Worm (Caenorhabditis elegans) whole organism, L4/young adult: ENCODE results near the gene B0454.5.

Experiments
- W03F9.2 ChIP-seq: fragments of 150-350 bp; optimal IDR thresholded peaks from 2 replicates; lab custom pipeline; 2014; ENCODE audit warnings: missing biosample characterization, missing genetic modification characterization
- dao-5 ChIP-seq: sonication (generic microtip); optimal IDR thresholded peaks from 2 replicates; lab custom pipeline; 2016; ENCODE audit warnings: missing genotype, missing genetic modification characterization, moderate library complexity, missing compliant biosample characterization
- him-1 ChIP-seq: sonication (generic microtip); optimal IDR thresholded peaks from 2 replicates; lab custom pipeline; 2016; ENCODE audit warnings: missing genotype, missing genetic modification reagents, missing genetic modification characterization, missing compliant biosample characterization

B0454.5 gene

ce11 chrII:3045422-3045821 lies 6.8 kb downstream of the B0454.5 start:
- TF ChIP-seq W03F9.2 (tag; lab: Kevin White, UChicago) (no peak), him-1 (tag; lab: Kevin White, UChicago) (no peak), dao-5 (no peak)

DNA sequence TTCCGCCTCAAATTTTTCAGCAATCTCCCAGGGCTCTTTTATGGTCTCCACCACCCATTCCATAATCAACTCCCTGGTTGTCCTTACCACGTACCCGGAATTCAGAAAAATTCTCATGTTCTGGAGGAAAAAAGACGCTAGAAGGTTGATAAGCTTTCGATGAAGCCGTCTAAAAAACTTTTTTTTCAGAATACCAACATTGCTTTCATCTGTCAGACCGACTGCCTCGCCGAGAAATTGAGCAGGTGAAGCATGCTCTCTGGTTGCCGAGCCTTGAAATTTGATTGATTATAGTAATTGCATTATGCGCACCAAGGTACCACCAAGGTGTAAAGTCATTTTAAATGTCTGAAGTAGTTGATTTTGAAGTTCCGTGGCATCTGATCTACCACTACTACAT lies 7.2 kb downstream of the B0454.5 start, which contains the start of gene sri-30:
Gene sri-30, plus strand, starts transcription at position 301 of the 400 bp plus-strand sequence.
- TF ChIP-seq dao-5 (no peak), W03F9.2 (tag; lab: Kevin White, UChicago) (no peak), him-1 (tag; lab: Kevin White, UChicago) (no peak)

DNA sequence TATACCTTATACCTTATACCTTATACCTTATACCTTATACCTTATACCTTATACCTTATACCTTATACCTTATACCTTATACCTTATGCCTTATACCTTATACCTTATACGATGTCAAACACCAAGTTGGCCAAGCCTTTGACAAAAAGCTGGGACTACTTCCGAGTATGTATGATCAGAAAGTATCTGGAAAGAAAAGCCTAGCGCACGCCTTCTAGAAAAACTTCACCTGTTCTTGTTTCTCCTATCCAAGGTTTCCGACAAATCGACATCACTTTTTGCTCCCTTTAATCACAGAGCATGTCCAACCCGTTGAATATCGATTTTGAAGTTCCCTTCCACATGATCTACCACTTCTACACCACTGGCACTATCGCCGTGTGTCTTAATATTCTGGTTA lies 9.7 kb downstream of the B0454.5 start, which contains the start of gene sri-28:
Gene sri-28, plus strand, starts transcription at position 301 of the 400 bp plus-strand sequence.
- TF ChIP-seq W03F9.2 (tag; lab: Kevin White, UChicago) = no peak
- no peak for TF ChIP-seq him-1 (tag; lab: Kevin White, UChicago)
- TF ChIP-seq dao-5 = no peak

- TF ChIP-seq dao-5 (no peak), W03F9.2 (tag; lab: Kevin White, UChicago) (no peak), him-1 (tag; lab: Kevin White, UChicago) (no peak)
Measured at ce11 chrII:3048989-3049388, 10.3 kb downstream of the B0454.5 start.

- no peak for TF ChIP-seq dao-5
Measured at ce11 chrII:3050703-3051102, 12.0 kb downstream of the B0454.5 start, which contains the start of gene sri-31. sri-31 (plus strand) TSS chrII:3051003.

ce11 chrII:3051332-3051731 lies 12.7 kb downstream of the B0454.5 start:
- TF ChIP-seq W03F9.2 (tag; lab: Kevin White, UChicago) = no peak
- no peak for TF ChIP-seq him-1 (tag; lab: Kevin White, UChicago)
- no peak for TF ChIP-seq dao-5

DNA sequence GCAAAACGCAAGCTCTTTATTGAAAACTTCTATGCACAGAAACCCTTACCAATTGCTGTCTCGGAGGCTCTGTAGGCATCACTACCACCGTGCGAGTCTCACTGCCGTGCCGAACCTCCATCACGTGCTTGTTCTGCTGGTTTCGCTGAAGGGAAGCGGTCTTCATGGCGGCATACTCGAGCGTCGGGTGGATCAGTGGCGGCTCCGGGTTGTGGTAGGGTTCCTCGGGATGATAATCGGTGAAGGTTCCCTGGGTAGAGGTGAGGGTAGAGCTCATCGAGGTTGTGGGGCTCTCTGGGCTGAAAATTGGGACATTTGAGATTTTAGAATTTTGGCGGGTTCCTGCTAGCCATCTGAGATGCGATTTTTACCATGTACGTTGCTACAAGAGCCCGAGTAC lies 14.2 kb downstream of the B0454.5 start:
- TF ChIP-seq dao-5 (no peak), him-1 (tag; lab: Kevin White, UChicago) (no peak), W03F9.2 (tag; lab: Kevin White, UChicago) (no peak)

DNA sequence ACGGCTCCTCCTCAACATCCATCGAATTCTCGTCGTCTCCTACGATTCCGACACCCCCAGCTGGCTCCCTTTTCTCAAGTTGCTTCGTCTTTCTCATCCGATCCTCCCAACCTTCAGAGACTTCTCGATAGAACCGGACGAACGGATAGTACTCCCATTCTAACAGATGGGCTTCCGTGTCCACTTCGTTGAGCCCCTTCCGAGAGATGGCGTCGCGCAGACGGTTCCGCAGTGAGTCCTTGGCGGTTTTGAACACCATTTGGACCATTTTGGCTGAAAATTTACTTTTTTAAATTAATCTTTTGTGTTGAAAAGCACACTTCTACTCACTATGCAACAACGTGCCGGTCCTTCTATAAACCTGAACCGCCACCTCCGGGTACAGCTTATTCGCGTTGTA lies 15.0 kb downstream of the B0454.5 start:
- no peak for TF ChIP-seq dao-5
- no peak for TF ChIP-seq him-1 (tag; lab: Kevin White, UChicago)

- no peak for TF ChIP-seq W03F9.2 (tag; lab: Kevin White, UChicago)
- no peak for TF ChIP-seq him-1 (tag; lab: Kevin White, UChicago)
- TF ChIP-seq dao-5 = no peak
Measured at ce11 chrII:3054221-3054620, 15.6 kb downstream of the B0454.5 start, which contains the start of gene lido-13. lido-13 (minus strand) TSS chrII:3054321.

- TF ChIP-seq him-1 (tag; lab: Kevin White, UChicago) (no peak), W03F9.2 (tag; lab: Kevin White, UChicago) (no peak), dao-5 (no peak)
Measured at ce11 chrII:3054622-3055021, 16.0 kb downstream of the B0454.5 start.

ce11 chrII:3055531-3055930 lies 16.9 kb downstream of the B0454.5 start:
- TF ChIP-seq dao-5 (no peak), W03F9.2 (tag; lab: Kevin White, UChicago) (no peak), him-1 (tag; lab: Kevin White, UChicago) (no peak)

ce11 chrII:3056266-3056872 lies 17.7 kb downstream of the B0454.5 start, which contains the start of gene lin-8:
lin-8 (plus strand) TSS chrII:3056822.
- TF ChIP-seq W03F9.2 (tag; lab: Kevin White, UChicago) = no peak
- no peak for TF ChIP-seq him-1 (tag; lab: Kevin White, UChicago)
- no peak for TF ChIP-seq dao-5

DNA sequence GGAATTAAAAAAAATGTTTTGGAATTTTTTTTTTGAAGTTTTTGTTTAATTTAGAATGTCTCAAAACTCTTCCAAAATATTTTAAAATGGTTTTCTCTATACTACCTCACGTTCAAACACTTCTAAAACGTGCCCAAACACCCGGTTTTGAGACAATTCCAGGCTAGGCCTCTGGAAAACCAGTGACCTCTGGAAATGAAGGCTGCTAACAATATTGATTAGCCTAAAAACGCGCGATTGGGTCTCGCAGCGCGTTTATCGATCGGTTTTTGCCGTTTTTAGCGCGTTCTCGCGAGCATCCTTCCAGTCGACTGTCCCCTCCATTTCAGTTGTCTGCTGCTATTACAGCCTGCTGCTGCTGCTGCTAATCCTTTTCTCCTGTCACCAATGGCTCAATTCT lies 22.1 kb downstream of the B0454.5 start, which contains the start of gene Y25C1A.6:
Gene Y25C1A.6, plus strand, starts transcription at position 301 of the 400 bp plus-strand sequence.
- TF ChIP-seq W03F9.2 (tag; lab: Kevin White, UChicago) (no peak), dao-5 (no peak), him-1 (tag; lab: Kevin White, UChicago) (no peak)

DNA sequence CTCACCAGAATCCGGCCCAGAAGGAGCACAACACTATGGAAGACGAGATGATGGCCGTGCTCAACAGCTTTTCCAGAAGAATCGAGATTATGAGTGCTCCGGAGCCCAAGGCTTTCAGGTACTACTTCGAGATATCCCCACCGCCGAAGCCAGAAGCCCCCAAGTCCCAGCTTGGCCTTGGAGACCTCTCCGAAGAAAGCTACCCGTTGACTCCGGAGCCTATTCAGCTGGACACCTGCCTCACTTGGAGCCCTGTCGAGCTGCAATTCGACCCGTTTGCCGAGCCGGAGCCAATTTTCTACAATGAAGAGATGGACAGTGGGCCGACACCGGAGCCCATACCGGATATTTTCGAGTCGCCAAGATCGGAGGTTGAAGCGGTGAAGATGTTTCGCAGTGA lies 22.9 kb downstream of the B0454.5 start:
- TF ChIP-seq him-1 (tag; lab: Kevin White, UChicago) (no peak), dao-5 (no peak), W03F9.2 (tag; lab: Kevin White, UChicago) (no peak)

ce11 chrII:3062222-3062621 lies 23.6 kb downstream of the B0454.5 start:
- TF ChIP-seq dao-5 = peak; percentile 28
- no peak for TF ChIP-seq W03F9.2 (tag; lab: Kevin White, UChicago)
